Worm (Caenorhabditis elegans) whole organism, L3 larva: Measurements from ENCODE around the gene mdf-1.

Experiments used
- ZK546.5 ChIP-seq: sonication (generic microtip); optimal IDR thresholded peaks from 2 replicates; lab custom pipeline; 2017; ENCODE audit warnings: missing biosample characterization, missing genetic modification characterization
- ama-1 ChIP-seq: fragments of 150-350 bp; optimal IDR thresholded peaks from 2 replicates; lab custom pipeline; 2018
- elt-2 ChIP-seq: sonication (generic microtip); optimal IDR thresholded peaks from 2 replicates; lab custom pipeline; 2016; ENCODE audit warnings: missing genetic modification reagents, mild to moderate bottlenecking, missing genetic modification characterization, missing compliant biosample characterization
- snpc-4 ChIP-seq: fragments of 150-350 bp; optimal IDR thresholded peaks from 2 replicates; lab custom pipeline; 2014; ENCODE audit warnings: missing biosample characterization, missing genetic modification characterization
- zag-1 ChIP-seq: fragments of 150-350 bp; optimal IDR thresholded peaks from 2 replicates; lab custom pipeline; 2014; ENCODE audit warnings: missing biosample characterization, missing genetic modification characterization

- no peak for TF ChIP-seq ZK546.5 (tag; lab: Kevin White, UChicago)
- TF ChIP-seq snpc-4 = peak; percentile 24
- TF ChIP-seq elt-2 (tag; lab: Kevin White, UChicago) = peak; percentile 3
- no peak for TF ChIP-seq zag-1
- no peak for TF ChIP-seq ama-1 (lab: Kevin White, UChicago)
Observed at ce11 chrV:9549459-9549858, 5.4 kb upstream of the mdf-1 start, which contains the start of gene nstp-10.
